Worm (Caenorhabditis elegans) whole organism, late embryonic: ENCODE data around the gene daf-22.

Experiments
- ceh-31 ChIP-seq: sonication (generic microtip); optimal IDR thresholded peaks from 2 replicates; lab custom pipeline; 2016; ENCODE audit warnings: missing genetic modification characterization, missing compliant biosample characterization
- tbx-7 ChIP-seq: sonication (generic microtip); optimal IDR thresholded peaks from 2 replicates; lab custom pipeline; 2016; ENCODE audit warnings: missing genotype, missing genetic modification characterization, missing compliant biosample characterization
- ttx-3 ChIP-seq: sonication (generic microtip); optimal IDR thresholded peaks from 2 replicates; lab custom pipeline; 2016; ENCODE audit warnings: missing genetic modification reagents, missing genetic modification characterization, missing compliant biosample characterization

DNA sequence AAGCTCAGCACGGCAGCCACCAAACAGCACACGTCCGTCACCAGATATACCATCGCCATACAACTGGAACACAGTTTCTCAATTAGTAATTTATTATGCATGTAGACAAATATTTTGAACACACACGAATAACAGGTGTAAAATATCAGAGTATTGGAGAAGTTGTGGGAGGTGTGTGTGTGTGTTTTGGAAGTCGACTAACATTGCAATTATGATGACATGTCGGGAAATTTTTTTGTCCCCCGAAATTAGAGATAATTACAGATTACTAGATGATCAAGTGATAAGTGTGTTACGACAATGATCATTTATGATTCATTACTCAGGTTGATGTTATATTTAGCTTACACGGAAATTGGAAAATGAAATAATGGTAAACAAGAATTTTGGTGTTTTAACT is 4.2 kb upstream of the daf-22 start, which contains the start of gene Y57A10C.8:
- TF ChIP-seq ceh-31 (no peak), ttx-3 (tag; lab: Kevin White, UChicago) (no peak), tbx-7 (tag; lab: Kevin White, UChicago) (no peak)
